Fruit fly (Drosophila melanogaster) whole organism, embryonic: ENCODE measurements around the gene cav.

Experiments
- Antp ChIP-seq: fragments of 200-800 bp; sonication (Bioruptor generic); optimal IDR thresholded peaks from 3 replicates; lab custom pipeline; 2016; ENCODE audit warnings: missing biosample characterization, missing genetic modification characterization
- Atf6 ChIP-seq: fragments of 200-800 bp; sonication (Bioruptor generic); IDR thresholded peaks from 2 replicates; pipeline ENCODE4 v1.3.6; 2022; ENCODE audit warnings: missing biosample characterization, missing genetic modification characterization
- CG10267 ChIP-seq: fragments of 200-800 bp; sonication (Bioruptor generic); optimal IDR thresholded peaks from 2 replicates; lab custom pipeline; 2018; ENCODE audit warnings: missing biosample characterization, mild to moderate bottlenecking, missing genetic modification characterization, moderate library complexity
- CG10274 ChIP-seq: fragments of 200-800 bp; sonication (Bioruptor generic); optimal IDR thresholded peaks from 3 replicates; lab custom pipeline; 2017; ENCODE audit warnings: missing biosample characterization, mild to moderate bottlenecking, missing genetic modification characterization
- CG11247 ChIP-seq: fragments of 200-800 bp; sonication (Bioruptor generic); IDR thresholded peaks from 2 replicates; pipeline ENCODE4 v1.3.6; 2022; ENCODE audit warnings: missing biosample characterization, missing genetic modification characterization
- CG11723 ChIP-seq: fragments of 200-800 bp; sonication (Bioruptor generic); optimal IDR thresholded peaks from 2 replicates; lab custom pipeline; 2017; ENCODE audit warnings: missing biosample characterization, mild to moderate bottlenecking, missing genetic modification characterization
- CG1792 ChIP-seq: fragments of 200-800 bp; sonication (Bioruptor generic); optimal IDR thresholded peaks from 2 replicates; lab custom pipeline; 2016; ENCODE audit warnings: missing biosample characterization, missing genetic modification characterization
- CG34376 ChIP-seq: fragments of 200-800 bp; sonication (Bioruptor generic); optimal IDR thresholded peaks from 2 replicates; lab custom pipeline; 2018; ENCODE audit warnings: missing biosample characterization, mild to moderate bottlenecking, missing genetic modification characterization
- CG4707 ChIP-seq: fragments of 200-800 bp; sonication (Bioruptor generic); optimal IDR thresholded peaks from 2 replicates; lab custom pipeline; 2018; ENCODE audit warnings: missing biosample characterization, mild to moderate bottlenecking, missing genetic modification characterization, moderate library complexity
- CG6254 ChIP-seq: fragments of 200-800 bp; sonication (Bioruptor generic); optimal IDR thresholded peaks from 3 replicates; lab custom pipeline; 2017; ENCODE audit warnings: mild to moderate bottlenecking, missing biosample characterization, missing genetic modification reagents, missing genetic modification characterization
- CG6654 ChIP-seq: fragments of 200-800 bp; sonication (Bioruptor generic); optimal IDR thresholded peaks from 2 replicates; lab custom pipeline; 2017; ENCODE audit warnings: missing biosample characterization, mild to moderate bottlenecking, missing genetic modification characterization
- CG6689 ChIP-seq: fragments of 200-800 bp; sonication (Bioruptor generic); IDR thresholded peaks from 2 replicates; pipeline ENCODE4 v1.3.6; 2022; ENCODE audit warnings: missing biosample characterization, missing genetic modification characterization
- CG7786 ChIP-seq: fragments of 200-800 bp; sonication (Bioruptor generic); optimal IDR thresholded peaks from 2 replicates; lab custom pipeline; 2016; ENCODE audit warnings: missing biosample characterization, missing genetic modification characterization
- CG8359 ChIP-seq: fragments of 200-800 bp; sonication (Bioruptor generic); optimal IDR thresholded peaks from 2 replicates; lab custom pipeline; 2017; ENCODE audit warnings: missing biosample characterization, mild to moderate bottlenecking, missing genetic modification characterization, borderline replicate concordance
- CG9215 ChIP-seq: fragments of 200-800 bp; sonication (Bioruptor generic); IDR thresholded peaks from 2 replicates; pipeline ENCODE4 v1.3.6; 2022; ENCODE audit warnings: missing biosample characterization, missing genetic modification characterization
- Chrac-16 ChIP-seq: fragments of 200-800 bp; sonication (Bioruptor generic); optimal IDR thresholded peaks from 3 replicates; lab custom pipeline; 2016; ENCODE audit warnings: missing biosample characterization, missing genetic modification characterization
- Dp ChIP-seq: fragments of 200-800 bp; sonication (Bioruptor generic); optimal IDR thresholded peaks from 2 replicates; lab custom pipeline; 2018; ENCODE audit warnings: missing biosample characterization, mild to moderate bottlenecking, missing genetic modification characterization, moderate library complexity
- E2f2 ChIP-seq: fragments of 200-800 bp; sonication (Bioruptor generic); IDR thresholded peaks from 2 replicates; pipeline ENCODE4 v1.3.6; 2022; ENCODE audit warnings: missing biosample characterization, missing genetic modification characterization
- GATAe ChIP-seq: fragments of 200-800 bp; sonication (Bioruptor generic); conservative IDR thresholded peaks from 2 replicates; pipeline ENCODE4 v1.3.6; 2022; ENCODE audit warnings: missing biosample characterization, missing genetic modification characterization
- HLH4C ChIP-seq: fragments of 200-800 bp; sonication (Bioruptor generic); IDR thresholded peaks from 3 replicates; pipeline ENCODE4 v1.3.6; 2022; ENCODE audit warnings: missing biosample characterization, missing genetic modification characterization; ENCODE audit not compliant: partially characterized antibody
- Hr3 ChIP-seq: fragments of 200-800 bp; sonication (Bioruptor generic); optimal IDR thresholded peaks from 3 replicates; lab custom pipeline; 2016; ENCODE audit warnings: missing biosample characterization, missing genetic modification characterization
- Lim3 ChIP-seq: fragments of 200-800 bp; sonication (Bioruptor generic); IDR thresholded peaks from 2 replicates; pipeline ENCODE4 v1.3.6; 2022; ENCODE audit warnings: missing biosample characterization, missing genetic modification characterization
- MTF-1 ChIP-seq: fragments of 200-800 bp; sonication (Bioruptor generic); optimal IDR thresholded peaks from 2 replicates; lab custom pipeline; 2018; ENCODE audit warnings: missing biosample characterization, mild to moderate bottlenecking, missing genetic modification characterization, borderline replicate concordance
- Max ChIP-seq: fragments of 200-800 bp; sonication (Bioruptor generic); optimal IDR thresholded peaks from 2 replicates; lab custom pipeline; 2016; ENCODE audit warnings: missing biosample characterization, mild to moderate bottlenecking, missing genetic modification characterization
- Oli ChIP-seq: fragments of 200-800 bp; sonication (Bioruptor generic); optimal IDR thresholded peaks from 2 replicates; lab custom pipeline; 2018; ENCODE audit warnings: missing biosample characterization, mild to moderate bottlenecking, missing genetic modification characterization, moderate library complexity
- Ravus ChIP-seq: fragments of 200-800 bp; sonication (Bioruptor generic); IDR thresholded peaks from 2 replicates; pipeline ENCODE4 v1.3.6; 2022; ENCODE audit warnings: missing biosample characterization, missing genetic modification characterization
- Side ChIP-seq: fragments of 200-800 bp; sonication (Bioruptor generic); optimal IDR thresholded peaks from 2 replicates; lab custom pipeline; 2016; ENCODE audit warnings: missing biosample characterization, missing genetic modification characterization
- Xbp1 ChIP-seq: fragments of 200-800 bp; sonication (Bioruptor generic); optimal IDR thresholded peaks from 3 replicates; lab custom pipeline; 2016; ENCODE audit warnings: missing biosample characterization, mild to moderate bottlenecking, missing genetic modification characterization
- chinmo ChIP-seq: fragments of 200-800 bp; sonication (Bioruptor generic); IDR thresholded peaks from 4 replicates; pipeline ENCODE4 v1.3.6; 2022; ENCODE audit warnings: missing biosample characterization, missing genetic modification characterization; ENCODE audit not compliant: partially characterized antibody
- dmrt99B ChIP-seq: fragments of 200-800 bp; sonication (Bioruptor generic); optimal IDR thresholded peaks from 2 replicates; lab custom pipeline; 2018; ENCODE audit warnings: missing biosample characterization, mild to moderate bottlenecking, missing genetic modification characterization, moderate library complexity
- fu2 ChIP-seq: fragments of 200-800 bp; sonication (Bioruptor generic); optimal IDR thresholded peaks from 2 replicates; lab custom pipeline; 2016; ENCODE audit warnings: missing biosample characterization, missing genetic modification characterization
- grn ChIP-seq: fragments of 200-800 bp; sonication (Bioruptor generic); optimal IDR thresholded peaks from 3 replicates; lab custom pipeline; 2017; ENCODE audit warnings: missing biosample characterization, missing genetic modification characterization
- maf-S ChIP-seq: fragments of 200-800 bp; sonication (Bioruptor generic); optimal IDR thresholded peaks from 2 replicates; lab custom pipeline; 2016; ENCODE audit warnings: missing biosample characterization, missing genetic modification characterization
- mld ChIP-seq: fragments of 200-800 bp; sonication (Bioruptor generic); IDR thresholded peaks from 3 replicates; pipeline ENCODE4 v1.3.6; 2022; ENCODE audit warnings: missing biosample characterization, missing genetic modification characterization; ENCODE audit not compliant: partially characterized antibody
- nau ChIP-seq: fragments of 200-800 bp; sonication (Bioruptor generic); optimal IDR thresholded peaks from 3 replicates; lab custom pipeline; 2017; ENCODE audit warnings: missing biosample characterization, mild to moderate bottlenecking, missing genetic modification characterization, missing genetic modification reagents
- nerfin-2 ChIP-seq: fragments of 200-800 bp; sonication (Bioruptor generic); IDR thresholded peaks from 2 replicates; pipeline ENCODE4 v1.3.6; 2022; ENCODE audit warnings: missing biosample characterization, missing genetic modification characterization; ENCODE audit not compliant: partially characterized antibody
- pfk ChIP-seq: fragments of 200-800 bp; sonication (Bioruptor generic); optimal IDR thresholded peaks from 2 replicates; lab custom pipeline; 2018; ENCODE audit warnings: missing biosample characterization, mild to moderate bottlenecking, missing genetic modification characterization, moderate library complexity
- phol ChIP-seq: fragments of 200-800 bp; sonication (Bioruptor generic); optimal IDR thresholded peaks from 3 replicates; lab custom pipeline; 2018; ENCODE audit warnings: missing biosample characterization, mild to moderate bottlenecking, missing genetic modification characterization, moderate library complexity
- repo ChIP-seq: fragments of 200-800 bp; sonication (Bioruptor generic); optimal IDR thresholded peaks from 2 replicates; lab custom pipeline; 2016; ENCODE audit warnings: missing biosample characterization, missing genetic modification characterization
- schlank ChIP-seq: fragments of 200-800 bp; sonication (Bioruptor generic); optimal IDR thresholded peaks from 2 replicates; lab custom pipeline; 2018; ENCODE audit warnings: missing biosample characterization, mild to moderate bottlenecking, missing genetic modification characterization
- scrt ChIP-seq: fragments of 200-800 bp; sonication (Bioruptor generic); optimal IDR thresholded peaks from 2 replicates; lab custom pipeline; 2018; ENCODE audit warnings: missing biosample characterization, mild to moderate bottlenecking, missing genetic modification characterization, moderate library complexity
- shn ChIP-seq: fragments of 200-800 bp; sonication (Bioruptor generic); optimal IDR thresholded peaks from 3 replicates; lab custom pipeline; 2016; ENCODE audit warnings: missing biosample characterization, missing genetic modification characterization
- sna ChIP-seq: fragments of 200-800 bp; sonication (Bioruptor generic); IDR thresholded peaks from 2 replicates; pipeline ENCODE4 v1.3.6; 2022; ENCODE audit warnings: missing biosample characterization, missing genetic modification characterization; ENCODE audit not compliant: partially characterized antibody
- trh ChIP-seq: fragments of 200-800 bp; sonication (Bioruptor generic); optimal IDR thresholded peaks from 2 replicates; lab custom pipeline; 2016; ENCODE audit warnings: missing biosample characterization, missing genetic modification characterization
- twi ChIP-seq: fragments of 200-800 bp; optimal IDR thresholded peaks from 2 replicates; lab custom pipeline; 2019; ENCODE audit warnings: missing biosample characterization, mild to moderate bottlenecking, missing genetic modification characterization, moderate library complexity
- vvl ChIP-seq: fragments of 200-800 bp; sonication (Bioruptor generic); IDR thresholded peaks from 2 replicates; pipeline ENCODE4 v1.3.6; 2022; ENCODE audit warnings: missing biosample characterization, missing genetic modification characterization
- wor ChIP-seq: fragments of 200-800 bp; sonication (Bioruptor generic); IDR thresholded peaks from 2 replicates; pipeline ENCODE4 v1.3.6; 2022; ENCODE audit warnings: missing biosample characterization, missing genetic modification characterization
- zf30C ChIP-seq: fragments of 200-800 bp; sonication (Bioruptor generic); optimal IDR thresholded peaks from 3 replicates; lab custom pipeline; 2018; ENCODE audit warnings: missing biosample characterization, mild to moderate bottlenecking, missing genetic modification characterization

Gene cav

DNA sequence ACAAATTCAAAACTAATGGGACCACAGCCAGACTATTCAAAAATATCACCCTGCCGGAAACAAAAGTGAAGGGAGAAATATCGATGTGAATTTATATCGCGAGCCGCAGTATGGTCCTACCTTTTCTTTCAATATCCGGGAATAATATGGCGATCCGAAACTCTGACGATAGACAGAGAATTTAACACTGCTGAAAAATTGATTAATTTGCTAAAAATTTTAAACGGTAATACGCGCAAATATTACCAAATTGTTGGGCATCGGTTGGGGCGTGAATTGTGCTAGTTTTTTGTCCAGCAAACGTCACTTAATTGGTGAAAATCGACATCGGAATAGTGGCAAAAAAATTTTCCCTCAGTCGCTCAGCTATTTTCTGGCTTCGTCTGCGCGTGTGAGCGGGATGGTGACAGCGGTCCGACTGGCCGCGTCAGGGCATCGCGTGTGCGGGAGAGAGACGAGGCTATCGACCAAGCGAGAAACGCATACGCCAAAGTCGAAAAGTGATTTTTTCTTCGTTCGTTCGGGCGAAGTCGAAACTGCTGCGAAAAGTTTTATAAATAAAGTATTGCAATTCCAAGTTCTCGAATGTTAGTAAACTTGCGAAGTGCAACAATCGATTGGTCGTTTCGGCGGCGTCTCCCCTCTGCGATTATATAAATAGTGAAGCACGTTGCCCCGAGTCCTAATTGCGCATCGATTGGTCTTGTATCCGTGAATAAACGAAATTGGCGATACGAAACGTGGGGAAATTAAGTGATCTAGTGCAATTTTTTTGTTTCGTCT is 9.7 kb downstream of the cav start, which contains the start of gene mask (continued):
- TF ChIP-seq grn = peak; percentile 69
- peak; percentile 34 for TF ChIP-seq trh
- peak; percentile 86 for TF ChIP-seq schlank (tag; lab: Kevin White, UChicago)
- TF ChIP-seq Dp (GFP tag; lab: Kevin White, UChicago) = peak; percentile 46
- no peak for TF ChIP-seq Lim3 (GFP tag; lab: Robert Waterston, UW)
- TF ChIP-seq MTF-1 (GFP tag; lab: Kevin White, UChicago) = peak; percentile 87
- no peak for TF ChIP-seq zf30C (GFP tag; lab: Kevin White, UChicago)
- no peak for TF ChIP-seq Ravus
- peak; percentile 78 for TF ChIP-seq fu2 (GFP tag; lab: Kevin White, UChicago)
- peak; percentile 51 for TF ChIP-seq CG6654 (GFP tag; lab: Kevin White, UChicago)
- TF ChIP-seq nau (GFP tag; lab: Kevin White, UChicago) = peak; percentile 79
- no peak for TF ChIP-seq dmrt99B (tag; lab: Kevin White, UChicago)
- peak; percentile 64 for TF ChIP-seq scrt
- peak; percentile 86 for TF ChIP-seq Side
- TF ChIP-seq Oli (tag; lab: Kevin White, UChicago) = peak; percentile 43
- peak; percentile 0 for TF ChIP-seq CG1792
- TF ChIP-seq HLH4C = no peak
- TF ChIP-seq CG10267 (tag; lab: Kevin White, UChicago) = peak; percentile 69
- TF ChIP-seq mld (GFP tag; lab: Robert Waterston, UW) = no peak
- TF ChIP-seq nerfin-2 (GFP tag; lab: Robert Waterston, UW) = no peak
- peak; percentile 70 for TF ChIP-seq pfk (GFP tag; lab: Kevin White, UChicago)
- TF ChIP-seq CG8359 (GFP tag; lab: Kevin White, UChicago) = peak; percentile 47
- peak; percentile 70 for TF ChIP-seq CG11723 (GFP tag; lab: Kevin White, UChicago)
- TF ChIP-seq CG6689 = 0 out of 2 replicates have a peak, but pooled peaks have one; percentile 24
- peak; percentile 33 for TF ChIP-seq CG10274
- peak; percentile 56 for TF ChIP-seq Antp (GFP tag; lab: Kevin White, UChicago)
- TF ChIP-seq CG6254 = peak; percentile 44
- no peak for TF ChIP-seq chinmo (GFP tag; lab: Robert Waterston, UW)
- no peak; the same call in 1 of the 2 replicates for TF ChIP-seq GATAe (GFP tag; lab: Robert Waterston, UW)
- peak; percentile 81 for TF ChIP-seq vvl
- TF ChIP-seq phol (tag; lab: Kevin White, UChicago) = peak; percentile 98
- TF ChIP-seq CG9215 (GFP tag; lab: Robert Waterston, UW) = 0 out of 2 replicates have a peak, but pooled peaks have one; percentile 40
- TF ChIP-seq CG7786 (GFP tag; lab: Kevin White, UChicago) = peak; percentile 18
- TF ChIP-seq repo (GFP tag; lab: Kevin White, UChicago) = peak; percentile 73
- peak; percentile 63 for TF ChIP-seq maf-S (GFP tag; lab: Kevin White, UChicago)
- no peak for TF ChIP-seq wor (GFP tag; lab: Robert Waterston, UW)
- peak; percentile 54 for TF ChIP-seq CG4707 (GFP tag; lab: Kevin White, UChicago)
- TF ChIP-seq shn = peak; percentile 81
- peak; percentile 87 for TF ChIP-seq CG34376 (GFP tag; lab: Kevin White, UChicago)
- peak; percentile 27 for TF ChIP-seq Chrac-16 (GFP tag; lab: Kevin White, UChicago)
- TF ChIP-seq Hr3 (GFP tag; lab: Kevin White, UChicago) = peak; percentile 45
- TF ChIP-seq E2f2 (GFP tag; lab: Robert Waterston, UW) = peak; percentile 61; the same call in 1 of the 2 replicates
- TF ChIP-seq Xbp1 (GFP tag; lab: Kevin White, UChicago) = peak; percentile 74
- TF ChIP-seq twi = peak; percentile 51
- peak; percentile 87 for TF ChIP-seq CG11247
- TF ChIP-seq Max (GFP tag; lab: Kevin White, UChicago) = peak; percentile 61
- no peak; the same call in 1 of the 2 replicates for TF ChIP-seq Atf6 (GFP tag; lab: Robert Waterston, UW)
- no peak for TF ChIP-seq sna (GFP tag; lab: Robert Waterston, UW)
